Fruit fly (Drosophila melanogaster) S2 (cell line): ENCODE results near the gene CG5946.

Source experiments
- CG8478 ChIP-seq: fragments of >200 bp; optimal IDR thresholded peaks from 2 replicates; lab custom pipeline; 2018
- CTCF ChIP-seq, 2 experiments: fragments of >200 bp; optimal IDR thresholded peaks; 2 replicates each; lab custom pipeline; 2018

DNA sequence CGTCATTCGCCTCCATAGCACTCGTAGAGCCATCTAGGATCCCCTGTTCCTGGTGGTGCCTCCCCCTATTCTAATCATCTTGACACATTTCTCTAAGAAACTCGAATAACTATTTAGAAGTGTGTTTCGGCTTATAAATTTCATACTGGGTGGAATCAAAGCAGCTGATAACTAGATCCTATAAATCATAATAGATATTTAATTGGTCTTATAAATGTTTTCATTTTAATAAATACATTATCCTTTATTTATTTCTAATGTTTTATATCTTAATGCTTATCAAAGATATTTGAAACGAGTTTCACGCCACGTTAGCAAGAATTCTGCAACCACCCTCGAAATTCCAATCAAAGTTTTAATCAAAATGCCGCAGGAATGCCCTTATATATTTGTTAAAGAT lies 49.1 kb upstream of the CG5946 start, which contains the start of gene CG5906:
- TF ChIP-seq CG8478 (lab: Kevin White, UChicago) = no peak
- TF ChIP-seq CTCF (optimal IDR thresholded peaks at IDR 0.05; lab: Kevin White, UChicago) = no peak
